Fruit fly (Drosophila melanogaster) whole organism, embryonic: ENCODE measurements around the gene vkg.
A peak's percentile ranks its signal among the peaks of the same experiment; 100 is the strongest.

Experiments
- CG10431 ChIP-seq: fragments of 200-800 bp; sonication (Bioruptor generic); optimal IDR thresholded peaks from 3 replicates; lab custom pipeline; 2018; ENCODE audit warnings: missing biosample characterization, mild to moderate bottlenecking, missing genetic modification characterization
- CG11456 ChIP-seq: fragments of 200-800 bp; sonication (Bioruptor generic); IDR thresholded peaks from 3 replicates; pipeline ENCODE4 v1.3.6; 2022; ENCODE audit warnings: missing biosample characterization, missing genetic modification characterization
- CG11696 ChIP-seq: fragments of 200-800 bp; sonication (Bioruptor generic); IDR thresholded peaks from 2 replicates; pipeline ENCODE4 v1.3.6; 2022; ENCODE audit warnings: missing biosample characterization, missing genetic modification characterization
- CG12659 ChIP-seq: fragments of 200-800 bp; sonication (Bioruptor generic); optimal IDR thresholded peaks from 3 replicates; lab custom pipeline; 2017; ENCODE audit warnings: mild to moderate bottlenecking, missing biosample characterization, missing genetic modification reagents, missing genetic modification characterization
- CG12744 ChIP-seq: fragments of 200-800 bp; sonication (Bioruptor generic); optimal IDR thresholded peaks from 2 replicates; lab custom pipeline; 2016; ENCODE audit warnings: missing biosample characterization, missing genetic modification characterization
- CG12942 ChIP-seq: fragments of 200-800 bp; sonication (Bioruptor generic); optimal IDR thresholded peaks from 3 replicates; lab custom pipeline; 2016; ENCODE audit warnings: missing biosample characterization, missing genetic modification characterization
- CG14710 ChIP-seq: fragments of 200-800 bp; sonication (Bioruptor generic); optimal IDR thresholded peaks from 3 replicates; lab custom pipeline; 2019; ENCODE audit warnings: missing biosample characterization, mild to moderate bottlenecking, missing genetic modification characterization, moderate library complexity
- CG16779 ChIP-seq: fragments of 200-800 bp; sonication (Bioruptor generic); IDR thresholded peaks from 2 replicates; pipeline ENCODE4 v1.3.6; 2022; ENCODE audit warnings: missing biosample characterization, missing genetic modification characterization
- CG17361 ChIP-seq: fragments of 200-800 bp; sonication (Bioruptor generic); IDR thresholded peaks from 3 replicates; pipeline ENCODE4 v1.3.6; 2022; ENCODE audit warnings: missing biosample characterization, missing genetic modification characterization
- CG2120 ChIP-seq: fragments of 200-800 bp; sonication (Bioruptor generic); optimal IDR thresholded peaks from 3 replicates; lab custom pipeline; 2016; ENCODE audit warnings: missing biosample characterization, missing genetic modification characterization
- CG2129 ChIP-seq: fragments of 200-800 bp; sonication (Bioruptor generic); IDR thresholded peaks from 2 replicates; pipeline ENCODE4 v1.3.6; 2022; ENCODE audit warnings: missing biosample characterization, missing genetic modification characterization; ENCODE audit not compliant: partially characterized antibody
- CG30020 ChIP-seq: fragments of 200-800 bp; optimal IDR thresholded peaks from 2 replicates; lab custom pipeline; 2019; ENCODE audit warnings: missing biosample characterization, mild to moderate bottlenecking, missing genetic modification characterization, moderate library complexity
- CG31441 ChIP-seq: fragments of 200-800 bp; sonication (Bioruptor generic); IDR thresholded peaks from 2 replicates; pipeline ENCODE4 v1.3.6; 2022; ENCODE audit warnings: missing biosample characterization, missing genetic modification characterization
- CG7556 ChIP-seq: fragments of 200-800 bp; sonication (Bioruptor generic); optimal IDR thresholded peaks from 2 replicates; lab custom pipeline; 2017; ENCODE audit warnings: missing biosample characterization, mild to moderate bottlenecking, missing genetic modification characterization
- CG9437 ChIP-seq: fragments of 200-800 bp; sonication (Bioruptor generic); optimal IDR thresholded peaks from 2 replicates; lab custom pipeline; 2018; ENCODE audit warnings: missing biosample characterization, mild to moderate bottlenecking, missing genetic modification characterization
- D19A ChIP-seq: fragments of 200-800 bp; optimal IDR thresholded peaks from 3 replicates; lab custom pipeline; 2019; ENCODE audit warnings: missing biosample characterization, mild to moderate bottlenecking, missing genetic modification characterization, moderate library complexity
- Dip3 ChIP-seq: fragments of 200-800 bp; sonication (Bioruptor generic); optimal IDR thresholded peaks from 3 replicates; lab custom pipeline; 2016; ENCODE audit warnings: missing biosample characterization, missing genetic modification characterization
- HLH3B ChIP-seq: fragments of 200-800 bp; sonication (Bioruptor generic); IDR thresholded peaks from 2 replicates; pipeline ENCODE4 v1.3.6; 2022; ENCODE audit warnings: missing biosample characterization, missing genetic modification characterization
- HLH4C ChIP-seq: fragments of 200-800 bp; sonication (Bioruptor generic); IDR thresholded peaks from 3 replicates; pipeline ENCODE4 v1.3.6; 2022; ENCODE audit warnings: missing biosample characterization, missing genetic modification characterization; ENCODE audit not compliant: partially characterized antibody
- HmgD ChIP-seq: fragments of 200-800 bp; sonication (Bioruptor generic); optimal IDR thresholded peaks from 3 replicates; lab custom pipeline; 2016; ENCODE audit warnings: missing biosample characterization, missing genetic modification characterization
- Hmx ChIP-seq: fragments of 200-800 bp; sonication (Bioruptor generic); optimal IDR thresholded peaks from 2 replicates; lab custom pipeline; 2016; ENCODE audit warnings: missing biosample characterization, missing genetic modification characterization
- Myb ChIP-seq: fragments of 200-800 bp; sonication (Bioruptor generic); optimal IDR thresholded peaks from 2 replicates; lab custom pipeline; 2016; ENCODE audit warnings: missing biosample characterization, missing genetic modification characterization
- NFAT ChIP-seq: fragments of 200-800 bp; sonication (Bioruptor generic); IDR thresholded peaks from 2 replicates; pipeline ENCODE4 v1.3.6; 2022; ENCODE audit warnings: missing biosample characterization, missing genetic modification characterization
- Oli ChIP-seq: fragments of 200-800 bp; sonication (Bioruptor generic); optimal IDR thresholded peaks from 2 replicates; lab custom pipeline; 2018; ENCODE audit warnings: missing biosample characterization, mild to moderate bottlenecking, missing genetic modification characterization, moderate library complexity
- Pdp1 ChIP-seq, 2 experiments: fragments of 200-800 bp; sonication (Bioruptor generic); optimal IDR thresholded peaks; 3 replicates each; lab custom pipeline; 2016; ENCODE audit warnings: missing biosample characterization in 2 of 2, missing genetic modification characterization in 2 of 2, mild to moderate bottlenecking in 1 of 2, moderate library complexity in 1 of 2
- Side ChIP-seq: fragments of 200-800 bp; sonication (Bioruptor generic); optimal IDR thresholded peaks from 2 replicates; lab custom pipeline; 2016; ENCODE audit warnings: missing biosample characterization, missing genetic modification characterization
- Xbp1 ChIP-seq: fragments of 200-800 bp; sonication (Bioruptor generic); optimal IDR thresholded peaks from 3 replicates; lab custom pipeline; 2016; ENCODE audit warnings: missing biosample characterization, mild to moderate bottlenecking, missing genetic modification characterization
- abd-A ChIP-seq: fragments of 200-800 bp; sonication (Bioruptor generic); optimal IDR thresholded peaks from 3 replicates; lab custom pipeline; 2019; ENCODE audit warnings: missing biosample characterization, mild to moderate bottlenecking, missing genetic modification characterization, moderate library complexity
- cg ChIP-seq: fragments of 200-800 bp; sonication (Bioruptor generic); optimal IDR thresholded peaks from 3 replicates; lab custom pipeline; 2019; ENCODE audit warnings: missing biosample characterization, mild to moderate bottlenecking, missing genetic modification characterization, moderate library complexity
- crol ChIP-seq: fragments of 200-800 bp; sonication (Bioruptor generic); IDR thresholded peaks from 2 replicates; pipeline ENCODE4 v1.3.6; 2022; ENCODE audit warnings: missing biosample characterization, missing genetic modification characterization
- dan ChIP-seq: fragments of 200-800 bp; sonication (Bioruptor generic); IDR thresholded peaks from 2 replicates; pipeline ENCODE4 v1.3.6; 2022; ENCODE audit warnings: missing biosample characterization, missing genetic modification characterization
- eyg ChIP-seq: fragments of 200-800 bp; sonication (Bioruptor generic); optimal IDR thresholded peaks from 3 replicates; lab custom pipeline; 2016; ENCODE audit warnings: missing biosample characterization, missing genetic modification characterization
- fd102C ChIP-seq: fragments of 200-800 bp; sonication (Bioruptor generic); optimal IDR thresholded peaks from 2 replicates; lab custom pipeline; 2018; ENCODE audit warnings: missing biosample characterization, mild to moderate bottlenecking, missing genetic modification characterization, moderate library complexity
- fd96Cb ChIP-seq: fragments of 200-800 bp; sonication (Bioruptor generic); optimal IDR thresholded peaks from 2 replicates; lab custom pipeline; 2018; ENCODE audit warnings: missing biosample characterization, mild to moderate bottlenecking, missing genetic modification characterization, moderate library complexity
- fru ChIP-seq: fragments of >200 bp; optimal IDR thresholded peaks from 2 replicates; lab custom pipeline; 2017
- hb ChIP-seq: fragments of 200-800 bp; sonication (Bioruptor generic); IDR thresholded peaks from 3 replicates; pipeline ENCODE4 v1.3.6; 2022; ENCODE audit warnings: missing biosample characterization, missing genetic modification characterization; ENCODE audit not compliant: partially characterized antibody
- hth ChIP-seq: fragments of >200 bp; optimal IDR thresholded peaks from 2 replicates; lab custom pipeline; 2017; ENCODE audit warnings: inconsistent platforms
- lbe ChIP-seq: fragments of 200-800 bp; sonication (Bioruptor generic); optimal IDR thresholded peaks from 2 replicates; lab custom pipeline; 2016; ENCODE audit warnings: missing biosample characterization, mild to moderate bottlenecking, missing genetic modification characterization
- maf-S ChIP-seq: fragments of 200-800 bp; sonication (Bioruptor generic); optimal IDR thresholded peaks from 2 replicates; lab custom pipeline; 2016; ENCODE audit warnings: missing biosample characterization, missing genetic modification characterization
- mam ChIP-seq: fragments of 200-800 bp; sonication (Bioruptor generic); optimal IDR thresholded peaks from 3 replicates; lab custom pipeline; 2016; ENCODE audit warnings: missing biosample characterization, missing genetic modification characterization
- nerfin-1 ChIP-seq: fragments of 200-800 bp; sonication (Bioruptor generic); optimal IDR thresholded peaks from 3 replicates; lab custom pipeline; 2019; ENCODE audit warnings: missing biosample characterization, mild to moderate bottlenecking, missing genetic modification characterization, moderate library complexity
- nerfin-2 ChIP-seq: fragments of 200-800 bp; sonication (Bioruptor generic); IDR thresholded peaks from 2 replicates; pipeline ENCODE4 v1.3.6; 2022; ENCODE audit warnings: missing biosample characterization, missing genetic modification characterization; ENCODE audit not compliant: partially characterized antibody
- pb ChIP-seq: fragments of 200-800 bp; sonication (Bioruptor generic); optimal IDR thresholded peaks from 3 replicates; lab custom pipeline; 2016; ENCODE audit warnings: missing biosample characterization, missing genetic modification characterization
- ranshi ChIP-seq: fragments of 200-800 bp; sonication (Bioruptor generic); IDR thresholded peaks from 2 replicates; pipeline ENCODE4 v1.3.6; 2022; ENCODE audit warnings: missing biosample characterization, missing genetic modification characterization
- sens-2 ChIP-seq: fragments of 200-800 bp; sonication (Bioruptor generic); IDR thresholded peaks from 2 replicates; pipeline ENCODE4 v1.3.6; 2022; ENCODE audit warnings: missing biosample characterization, missing genetic modification characterization
- slbo ChIP-seq: fragments of 200-800 bp; sonication (Bioruptor generic); IDR thresholded peaks from 2 replicates; pipeline ENCODE4 v1.3.6; 2022; ENCODE audit warnings: missing biosample characterization, missing genetic modification characterization
- ssp ChIP-seq: fragments of 200-800 bp; sonication (Bioruptor generic); IDR thresholded peaks from 2 replicates; pipeline ENCODE4 v1.3.6; 2022; ENCODE audit warnings: missing biosample characterization, missing genetic modification characterization
- tgo ChIP-seq: fragments of 200-800 bp; sonication (Bioruptor generic); IDR thresholded peaks from 3 replicates; pipeline ENCODE4 v1.3.6; 2022; ENCODE audit warnings: missing biosample characterization, missing genetic modification characterization
- tio ChIP-seq: fragments of 200-800 bp; sonication (Bioruptor generic); optimal IDR thresholded peaks from 2 replicates; lab custom pipeline; 2017; ENCODE audit warnings: missing biosample characterization, missing genetic modification characterization, inconsistent platforms
- tna ChIP-seq: fragments of 200-800 bp; sonication (Bioruptor generic); IDR thresholded peaks from 2 replicates; pipeline ENCODE4 v1.3.6; 2022; ENCODE audit warnings: missing biosample characterization, missing genetic modification characterization; ENCODE audit not compliant: partially characterized antibody
- yki ChIP-seq: fragments of >200 bp; optimal IDR thresholded peaks from 3 replicates; lab custom pipeline; 2018

vkg gene

dm6 chr2L:5009306-5010030 lies 18.5 kb downstream of the vkg start, which contains the start of gene Rtnl1 (continued):
- TF ChIP-seq hth (lab: Kevin White, UChicago): no peak
- no peak for TF ChIP-seq CG11456 (GFP tag; lab: Robert Waterston, UW)
- TF ChIP-seq tio (GFP tag; lab: Kevin White, UChicago): no peak
- TF ChIP-seq CG12942 (GFP tag; lab: Kevin White, UChicago): no peak
- TF ChIP-seq crol (GFP tag; lab: Robert Waterston, UW): no peak
- TF ChIP-seq fru (lab: Kevin White, UChicago): no peak
- TF ChIP-seq Side (GFP tag; lab: Kevin White, UChicago): peak; percentile 3
- peak; percentile 88 for TF ChIP-seq CG12659 (GFP tag; lab: Kevin White, UChicago)
- peak; percentile 32 for TF ChIP-seq mam (GFP tag; lab: Kevin White, UChicago)
- TF ChIP-seq maf-S (GFP tag; lab: Kevin White, UChicago): peak; percentile 2
- TF ChIP-seq abd-A (tag; lab: Kevin White, UChicago): no peak
- TF ChIP-seq Dip3: peak; percentile 11
- peak; percentile 22 for TF ChIP-seq CG30020
- peak; percentile 52 for TF ChIP-seq Xbp1 (GFP tag; lab: Kevin White, UChicago)
- peak; percentile 90 for TF ChIP-seq tna (GFP tag; lab: Robert Waterston, UW)
- peak; percentile 87 for TF ChIP-seq Myb
- TF ChIP-seq D19A (tag; lab: Kevin White, UChicago): no peak
- TF ChIP-seq fd102C (GFP tag; lab: Kevin White, UChicago): no peak
- TF ChIP-seq lbe (GFP tag; lab: Kevin White, UChicago): no peak
- TF ChIP-seq yki (lab: Kevin White, UChicago): no peak
- no peak for TF ChIP-seq ranshi (GFP tag; lab: Robert Waterston, UW)
- TF ChIP-seq HmgD (GFP tag; lab: Kevin White, UChicago): peak; percentile 88
- no peak for TF ChIP-seq tgo (GFP tag; lab: Robert Waterston, UW)
- peak; percentile 51; the same call in 1 of the 2 replicates for TF ChIP-seq slbo (GFP tag; lab: Robert Waterston, UW)
- no peak for TF ChIP-seq CG11696 (GFP tag; lab: Robert Waterston, UW)
- peak; percentile 68 for TF ChIP-seq CG14710
- TF ChIP-seq CG17361: peak; percentile 50; the same call in 1 of the 3 replicates
- TF ChIP-seq Pdp1 (GFP tag; optimal IDR thresholded peaks at IDR 0.05; lab: Kevin White, UChicago): peak in 1 of 2 experiments; percentile 62
- TF ChIP-seq Hmx (GFP tag; lab: Kevin White, UChicago): no peak
- TF ChIP-seq HLH3B: no peak
- peak; percentile 53; the same call in 1 of the 2 replicates for TF ChIP-seq NFAT
- no peak for TF ChIP-seq pb (GFP tag; lab: Kevin White, UChicago)
- TF ChIP-seq CG2120: peak; percentile 47
- TF ChIP-seq cg: peak; percentile 95
- no peak for TF ChIP-seq CG31441 (GFP tag; lab: Robert Waterston, UW)
- peak; percentile 79 for TF ChIP-seq hb
- no peak for TF ChIP-seq CG16779 (GFP tag; lab: Robert Waterston, UW)
- peak; percentile 8 for TF ChIP-seq CG7556 (GFP tag; lab: Kevin White, UChicago)
- peak; percentile 80 for TF ChIP-seq CG2129 (GFP tag; lab: Robert Waterston, UW)
- TF ChIP-seq CG10431: no peak
- no peak for TF ChIP-seq sens-2 (GFP tag; lab: Robert Waterston, UW)
- TF ChIP-seq nerfin-2 (GFP tag; lab: Robert Waterston, UW): peak; percentile 42; the same call in 1 of the 2 replicates
- no peak for TF ChIP-seq Oli (tag; lab: Kevin White, UChicago)
- TF ChIP-seq nerfin-1: peak; percentile 16
- TF ChIP-seq dan: no peak
- peak; percentile 46 for TF ChIP-seq CG12744 (GFP tag; lab: Kevin White, UChicago)
- no peak for TF ChIP-seq ssp (GFP tag; lab: Robert Waterston, UW)
- TF ChIP-seq fd96Cb: no peak
- no peak for TF ChIP-seq eyg (GFP tag; lab: Kevin White, UChicago)
- TF ChIP-seq HLH4C (GFP tag; lab: Robert Waterston, UW): peak; percentile 82
- TF ChIP-seq CG9437 (GFP tag; lab: Kevin White, UChicago): no peak
